Fruit fly (Drosophila melanogaster): ENCODE data around the gene CG11368.

DNA sequence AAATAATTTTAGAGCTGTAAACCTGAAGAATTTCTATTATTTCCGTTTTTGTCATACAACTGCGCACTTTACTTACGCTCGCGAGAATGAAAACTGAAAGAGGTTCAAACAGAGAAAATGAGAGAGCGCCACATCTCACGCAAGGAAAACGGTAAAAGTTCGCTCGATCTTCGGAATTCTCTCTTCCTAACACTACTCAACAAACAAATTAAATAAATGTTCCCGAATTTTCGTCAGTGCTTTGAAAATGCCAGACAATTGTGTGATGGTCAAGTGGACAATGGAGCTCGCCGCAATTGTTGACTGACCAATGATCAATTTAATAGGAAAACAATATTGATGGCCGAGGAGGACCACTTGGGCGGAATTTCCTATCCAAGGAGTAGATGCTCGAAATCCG is 46.3 kb upstream of the CG11368 start, which contains the start of gene CG1677:
- TF ChIP-seq Dll (optimal IDR thresholded peaks at IDR 0.05) (no peak), usp (GFP tag; optimal IDR thresholded peaks at IDR 0.05) (no peak), pan (optimal IDR thresholded peaks at IDR 0.05) (no peak), CG8478 (optimal IDR thresholded peaks at IDR 0.05) (no peak), psq (optimal IDR thresholded peaks at IDR 0.05) (no peak), EcR (GFP tag; optimal IDR thresholded peaks at IDR 0.05) (no peak)
